Worm (Caenorhabditis elegans): ENCODE measurements around the gene mltn-6.

DNA sequence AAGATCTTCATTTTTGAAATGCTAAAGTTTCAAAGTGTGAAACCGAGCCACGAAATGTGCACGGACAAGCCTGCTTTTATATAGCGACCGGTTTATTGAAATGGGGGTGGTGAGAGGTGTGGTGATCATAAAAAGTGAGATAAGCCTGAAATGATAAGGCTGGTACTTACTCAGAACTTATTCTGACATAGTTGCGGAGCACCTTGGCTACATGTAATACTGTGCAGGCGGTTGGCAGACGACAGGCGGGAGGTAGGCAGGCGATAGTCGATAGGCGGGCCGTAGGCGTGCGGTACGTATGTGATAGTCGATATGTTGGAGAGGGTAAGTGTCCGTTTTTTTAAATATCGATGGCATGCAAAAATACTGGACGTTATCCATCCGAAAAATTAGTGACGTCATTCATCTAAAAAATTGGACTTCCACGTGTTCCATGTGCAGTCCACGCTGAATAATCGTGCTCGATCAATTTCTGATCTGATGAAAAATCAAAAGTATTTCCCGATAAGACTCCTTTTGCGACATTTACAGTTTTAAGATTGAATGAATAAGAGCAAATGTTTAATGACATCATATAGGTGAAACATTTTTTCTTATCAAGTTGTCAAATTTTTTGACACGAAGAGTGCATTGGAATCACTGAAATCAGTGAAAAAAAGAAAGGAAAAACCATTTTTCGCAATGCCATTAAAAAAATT lies 53.1 kb downstream of the mltn-6 start, which contains the start of gene irg-8:
- TF ChIP-seq ama-1 (optimal IDR thresholded peaks at IDR 0.05): no peak
- TF ChIP-seq hnd-1 (tag; optimal IDR thresholded peaks at IDR 0.05): no peak
- no peak for TF ChIP-seq pes-1 (GFP tag; IDR thresholded peaks at IDR 0.05)
- TF ChIP-seq ceh-36 (tag; optimal IDR thresholded peaks at IDR 0.05): no peak
- no peak for TF ChIP-seq scrt-1 (GFP tag; IDR thresholded peaks at IDR 0.05)
- TF ChIP-seq tra-4 (tag; optimal IDR thresholded peaks at IDR 0.05): no peak
- no peak for TF ChIP-seq ceh-13 (GFP tag; optimal IDR thresholded peaks at IDR 0.05)
- no peak for TF ChIP-seq aly-1 (tag; optimal IDR thresholded peaks at IDR 0.05)
- TF ChIP-seq ets-7 (tag; optimal IDR thresholded peaks at IDR 0.05): no peak
- TF ChIP-seq tbx-11 (GFP tag; IDR thresholded peaks at IDR 0.05): no peak
- no peak for TF ChIP-seq hmbx-1 (tag; optimal IDR thresholded peaks at IDR 0.05)
- TF ChIP-seq flt-1 (GFP tag; IDR thresholded peaks at IDR 0.05): no peak
- no peak for TF ChIP-seq sea-1 (GFP tag; conservative IDR thresholded peaks at IDR 0.05)
- TF ChIP-seq hmg-4 (GFP tag; optimal IDR thresholded peaks at IDR 0.05): no peak

All from whole organism, early embryonic.